Fruit fly (Drosophila melanogaster) whole organism, adult: ENCODE results near the gene CG7006.

Experiments used
- CG11617 ChIP-seq: fragments of 200-800 bp; sonication (Bioruptor generic); optimal IDR thresholded peaks from 2 replicates; lab custom pipeline; 2017; ENCODE audit warnings: mild to moderate bottlenecking, missing biosample characterization, missing genetic modification reagents, missing genetic modification characterization
- CG12768 ChIP-seq: fragments of 200-800 bp; sonication (Bioruptor generic); optimal IDR thresholded peaks from 2 replicates; lab custom pipeline; 2017; ENCODE audit warnings: missing biosample characterization, missing genetic modification characterization, mild to moderate bottlenecking, moderate library complexity, missing genetic modification reagents
- CG1620 ChIP-seq: fragments of 200-800 bp; sonication (Bioruptor generic); optimal IDR thresholded peaks from 2 replicates; lab custom pipeline; 2016; ENCODE audit warnings: missing biosample characterization, missing genetic modification characterization
- CG5204 ChIP-seq: fragments of 200-800 bp; sonication (Bioruptor generic); optimal IDR thresholded peaks from 2 replicates; lab custom pipeline; 2016; ENCODE audit warnings: missing biosample characterization, missing genetic modification characterization
- CG7101 ChIP-seq: fragments of 200-800 bp; sonication (Bioruptor generic); optimal IDR thresholded peaks from 2 replicates; lab custom pipeline; 2018; ENCODE audit warnings: missing biosample characterization, mild to moderate bottlenecking, missing genetic modification characterization, moderate library complexity
- Crg-1 ChIP-seq: fragments of 200-800 bp; sonication (Bioruptor generic); optimal IDR thresholded peaks from 2 replicates; lab custom pipeline; 2016; ENCODE audit warnings: missing biosample characterization, missing genetic modification characterization
- Mnt ChIP-seq: fragments of 200-800 bp; sonication (Bioruptor generic); optimal IDR thresholded peaks from 2 replicates; lab custom pipeline; 2016; ENCODE audit warnings: missing biosample characterization, mild to moderate bottlenecking, missing genetic modification characterization
- bab1 ChIP-seq: fragments of 200-800 bp; sonication (Bioruptor generic); optimal IDR thresholded peaks from 3 replicates; lab custom pipeline; 2019; ENCODE audit warnings: missing biosample characterization, mild to moderate bottlenecking, missing genetic modification characterization, moderate library complexity
- pad ChIP-seq: fragments of 200-800 bp; sonication (Bioruptor generic); optimal IDR thresholded peaks from 3 replicates; lab custom pipeline; 2017; ENCODE audit warnings: missing biosample characterization, missing genetic modification characterization, mild to moderate bottlenecking, moderate library complexity, missing genetic modification reagents

dm6 chr3R:24859701-24860100 lies 9.3 kb downstream of the CG7006 start, which contains the start of gene ppk22:
- TF ChIP-seq CG1620 (GFP tag; lab: Kevin White, UChicago) (no peak), bab1 (no peak), CG12768 (GFP tag; lab: Kevin White, UChicago) (no peak), pad (no peak), CG7101 (tag; lab: Kevin White, UChicago) (no peak), Crg-1 (GFP tag; lab: Kevin White, UChicago) (no peak), CG5204 (GFP tag; lab: Kevin White, UChicago) (no peak), Mnt (GFP tag; lab: Kevin White, UChicago) (no peak), CG11617 (GFP tag; lab: Kevin White, UChicago) (no peak)
